Worm (Caenorhabditis elegans) whole organism, young adult: ENCODE data around the gene R11H6.2.

Source experiments
- C06A6.2 ChIP-seq: fragments of 200-800 bp; sonication (Bioruptor generic); conservative IDR thresholded peaks from 2 replicates; pipeline ENCODE4 v1.3.6; 2022; ENCODE audit warnings: missing genetic modification characterization, missing compliant biosample characterization
- T07F8.4 ChIP-seq: sonication (generic microtip); optimal IDR thresholded peaks from 2 replicates; lab custom pipeline; 2016; ENCODE audit warnings: mild to moderate bottlenecking, missing genetic modification characterization, moderate library complexity, missing compliant biosample characterization
- aptf-3 ChIP-seq: fragments of 200-800 bp; sonication (Bioruptor generic); IDR thresholded peaks from 2 replicates; pipeline ENCODE4 v1.3.6; 2022; ENCODE audit warnings: missing genetic modification characterization, missing compliant biosample characterization
- hrde-1 ChIP-seq: sonication (generic microtip); optimal IDR thresholded peaks from 2 replicates; lab custom pipeline; 2016; ENCODE audit warnings: missing genetic modification characterization, mild to moderate bottlenecking, missing compliant biosample characterization, moderate library complexity, missing genotype, missing genetic modification reagents, borderline replicate concordance
- lin-40 ChIP-seq: sonication (generic microtip); optimal IDR thresholded peaks from 2 replicates; lab custom pipeline; 2016; ENCODE audit warnings: missing genetic modification characterization, mild to moderate bottlenecking, missing compliant biosample characterization, missing genotype, missing genetic modification reagents
- nhr-90 ChIP-seq: sonication (generic microtip); optimal IDR thresholded peaks from 2 replicates; lab custom pipeline; 2016; ENCODE audit warnings: missing genotype, mild to moderate bottlenecking, missing genetic modification characterization, missing compliant biosample characterization
- rpc-1 ChIP-seq, 2 experiments: fragments of 150-350 bp in 1 of 2; sonication (generic microtip) in 1 of 2; optimal IDR thresholded peaks; 2 replicates each; lab custom pipeline; 2014 to 2018; ENCODE audit warnings: missing biosample characterization in 1 of 2, missing genetic modification characterization in 1 of 2, missing genetic modification reagents in 1 of 2, missing genotype in 1 of 2
- sea-2 ChIP-seq: fragments of 200-800 bp; sonication (Bioruptor generic); IDR thresholded peaks from 2 replicates; pipeline ENCODE4 v1.3.6; 2022; ENCODE audit warnings: missing genetic modification characterization, missing compliant biosample characterization
- snpc-4 ChIP-seq, 5 experiments: fragments of 150-350 bp in 1 of 5; sonication (generic microtip) in 4 of 5; optimal IDR thresholded peaks; 2 replicates each; lab custom pipeline; 2014 to 2018; ENCODE audit warnings: missing genetic modification characterization in 5 of 5, missing biosample characterization in 3 of 5, antibody characterized with exemption in 2 of 5, mild to moderate bottlenecking in 2 of 5, missing compliant biosample characterization in 2 of 5, missing genotype in 2 of 5, moderate library complexity in 2 of 5, missing genetic modification reagents in 1 of 5

- no peak for TF ChIP-seq C06A6.2 (GFP tag; lab: Robert Waterston, UW)
- TF ChIP-seq sea-2, result no peak
- TF ChIP-seq lin-40 (tag; lab: Kevin White, UChicago), result no peak
- TF ChIP-seq T07F8.4 (tag; lab: Kevin White, UChicago), result no peak
- no peak for TF ChIP-seq snpc-4 (GFP tag; optimal IDR thresholded peaks at IDR 0.05; lab: Kevin White, UChicago)
- TF ChIP-seq snpc-4 (tag; optimal IDR thresholded peaks at IDR 0.05; lab: Kevin White, UChicago), result no peak
- TF ChIP-seq aptf-3 (GFP tag; lab: Robert Waterston, UW), result no peak
- TF ChIP-seq hrde-1 (tag; lab: Kevin White, UChicago), result no peak
- no peak for TF ChIP-seq nhr-90 (tag; lab: Kevin White, UChicago)
- no peak for TF ChIP-seq rpc-1 (optimal IDR thresholded peaks at IDR 0.05; lab: Kevin White, UChicago)
- TF ChIP-seq rpc-1 (tag; optimal IDR thresholded peaks at IDR 0.05; lab: Kevin White, UChicago), result no peak
Observed at ce11 chrV:14599972-14600371, 2.2 kb downstream of the R11H6.2 start, which contains the start of gene glb-22.
